Fruit fly (Drosophila melanogaster): ENCODE measurements around the gene Gmap.
A peak's percentile ranks its signal among the peaks of the same experiment; 100 is the strongest.

The Gmap gene

DNA sequence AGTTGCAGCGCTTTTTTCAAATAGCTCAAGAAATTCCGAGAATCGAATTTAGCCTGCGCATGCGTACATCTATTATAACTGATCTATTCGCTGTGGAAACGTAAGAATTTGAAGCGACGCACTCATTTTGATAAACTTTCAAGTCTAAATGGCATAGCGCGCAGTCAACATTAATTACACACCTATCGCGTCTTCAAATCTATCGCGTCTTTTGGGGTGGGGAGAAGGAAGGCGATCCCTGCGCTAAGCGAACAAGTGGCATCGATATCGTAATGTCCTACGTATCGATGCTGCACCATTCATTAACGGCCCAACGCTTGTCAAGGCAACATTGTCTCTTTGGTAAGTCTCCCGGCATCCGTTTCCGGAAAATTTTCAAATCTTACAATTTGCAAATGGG lies 10.9 kb upstream of the Gmap start, which contains the start of gene CG6324:
Gene CG6324, plus strand, starts transcription at position 301 of the 400 bp plus-strand sequence.
- TF ChIP-seq CG8632 (GFP tag; optimal IDR thresholded peaks at IDR 0.05) (no peak), dsx (GFP tag; optimal IDR thresholded peaks at IDR 0.05; ENCODE audit: poor library complexity, severe bottlenecking) (peak; percentile 7), CG8319 (GFP tag; optimal IDR thresholded peaks at IDR 0.05) (no peak), CG11762 (GFP tag; optimal IDR thresholded peaks at IDR 0.05; ENCODE audit: insufficient read depth) (no peak)

DNA sequence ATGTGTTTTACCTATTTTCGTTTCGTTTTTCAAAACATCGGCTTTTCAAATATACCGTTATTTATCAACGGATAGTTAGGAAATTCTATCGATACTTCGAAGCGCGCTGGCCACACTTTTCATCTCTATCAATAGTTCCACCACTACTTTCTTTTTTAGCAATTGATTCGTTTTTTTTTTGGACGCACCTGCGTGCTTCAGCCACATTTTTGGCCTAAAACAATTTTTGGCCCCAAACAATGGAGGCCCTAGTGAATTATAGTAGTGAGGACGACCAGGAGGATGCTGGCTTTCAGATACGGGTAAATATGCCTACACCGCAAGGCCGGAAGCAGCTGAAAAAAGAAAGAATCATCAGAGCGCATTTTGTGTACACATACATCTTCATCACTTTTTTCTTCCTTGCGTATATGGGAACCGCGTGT lies 4.5 kb upstream of the Gmap start, which contains the start of gene CG6340:
Gene CG6340, plus strand, starts transcription at position 139 of the 425 bp plus-strand sequence.
- TF ChIP-seq fkh (GFP tag; optimal IDR thresholded peaks at IDR 0.05) (peak; percentile 22), CG11762 (GFP tag; optimal IDR thresholded peaks at IDR 0.05; ENCODE audit: insufficient read depth) (no peak), Smox (GFP tag; optimal IDR thresholded peaks at IDR 0.05) (no peak), Ets96B (tag; optimal IDR thresholded peaks at IDR 0.05) (peak; percentile 13), Hr4 (GFP tag; optimal IDR thresholded peaks at IDR 0.05) (no peak), CG6854 (GFP tag; optimal IDR thresholded peaks at IDR 0.05) (peak; percentile 18), Sox14 (GFP tag; optimal IDR thresholded peaks at IDR 0.05) (peak; percentile 13), CG6163 (GFP tag; IDR thresholded peaks at IDR 0.05) (0 out of 3 replicates have a peak, but pooled peaks have one; percentile 25), esn (GFP tag; optimal IDR thresholded peaks at IDR 0.05) (no peak), dsx (GFP tag; optimal IDR thresholded peaks at IDR 0.05; ENCODE audit: poor library complexity, severe bottlenecking) (peak; percentile 5), ss (GFP tag; optimal IDR thresholded peaks at IDR 0.05) (peak; percentile 36 to 66), CG6808 (GFP tag; optimal IDR thresholded peaks at IDR 0.05) (peak; percentile 41)

DNA sequence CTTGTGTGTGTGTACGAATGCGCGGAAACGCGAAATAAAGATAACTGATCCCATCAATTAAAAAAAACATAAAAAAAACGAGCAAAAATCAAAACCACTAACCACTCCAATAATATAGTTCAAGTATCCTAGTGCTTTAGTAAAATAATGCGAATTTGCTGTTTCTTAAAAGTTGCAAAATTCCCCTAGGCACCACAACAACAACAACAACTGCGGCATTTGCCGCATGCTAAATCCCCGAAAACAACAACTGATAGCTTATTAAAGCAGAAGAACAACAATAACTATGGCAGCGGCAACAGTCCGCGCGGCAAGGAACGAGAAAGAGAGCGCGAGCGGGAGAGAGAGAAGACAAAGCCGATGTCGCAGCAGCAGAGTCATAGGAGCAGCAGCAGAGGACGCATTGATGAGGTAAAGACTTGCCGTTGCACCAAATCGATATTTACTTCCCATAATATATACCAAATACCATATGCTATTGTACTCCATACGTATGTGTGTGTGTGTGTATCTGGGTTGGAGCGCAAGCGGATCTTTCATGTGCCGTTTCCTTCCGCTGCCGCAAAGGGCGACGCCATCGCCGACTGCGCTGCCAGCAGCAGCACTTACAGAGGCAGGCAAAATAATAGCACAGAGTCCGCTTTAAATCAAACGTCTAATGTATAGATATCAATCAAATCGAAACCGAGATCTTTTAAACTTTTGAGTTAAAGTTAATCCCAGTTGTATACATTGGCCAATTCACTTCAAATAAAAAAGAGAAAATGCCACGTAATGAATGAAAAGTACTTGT lies 3.5 kb upstream of the Gmap start:
- TF ChIP-seq Gug (GFP tag; IDR thresholded peaks at IDR 0.05) = no peak
- TF ChIP-seq Eip78C (GFP tag) = peak; percentile 28

DNA sequence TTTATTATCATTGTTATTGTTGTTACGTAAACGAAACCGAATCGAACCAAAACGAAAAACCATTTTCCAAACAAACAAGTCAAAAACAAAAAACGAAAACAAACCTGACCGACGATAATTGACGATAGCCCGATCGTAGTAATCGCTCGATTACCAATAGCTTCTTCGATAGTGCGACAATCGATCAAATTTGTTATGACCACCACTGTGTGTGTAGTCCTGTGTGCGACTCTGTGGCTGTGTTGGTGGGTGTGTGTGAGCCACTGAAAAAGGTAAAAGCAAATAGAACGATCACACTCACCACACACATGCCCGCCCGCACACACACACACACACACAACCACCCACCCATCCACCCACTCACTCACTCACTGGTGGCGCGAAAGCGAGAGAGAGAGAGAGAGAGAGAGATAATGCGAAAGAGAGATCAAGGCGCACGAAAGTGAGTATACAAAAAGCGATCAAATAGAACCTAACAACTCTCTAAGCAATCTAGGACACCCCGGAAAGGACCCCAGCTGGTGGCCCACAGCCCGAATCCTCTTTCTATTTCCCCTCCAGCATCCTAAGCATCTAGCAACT lies 2.2 kb upstream of the Gmap start:
- peak; percentile 11 for TF ChIP-seq Eip78C (GFP tag)
- TF ChIP-seq Ets96B (tag; optimal IDR thresholded peaks at IDR 0.05) = no peak
- no peak for TF ChIP-seq lz (GFP tag; optimal IDR thresholded peaks at IDR 0.05)
- no peak for TF ChIP-seq CG9139 (GFP tag; optimal IDR thresholded peaks at IDR 0.05)

DNA sequence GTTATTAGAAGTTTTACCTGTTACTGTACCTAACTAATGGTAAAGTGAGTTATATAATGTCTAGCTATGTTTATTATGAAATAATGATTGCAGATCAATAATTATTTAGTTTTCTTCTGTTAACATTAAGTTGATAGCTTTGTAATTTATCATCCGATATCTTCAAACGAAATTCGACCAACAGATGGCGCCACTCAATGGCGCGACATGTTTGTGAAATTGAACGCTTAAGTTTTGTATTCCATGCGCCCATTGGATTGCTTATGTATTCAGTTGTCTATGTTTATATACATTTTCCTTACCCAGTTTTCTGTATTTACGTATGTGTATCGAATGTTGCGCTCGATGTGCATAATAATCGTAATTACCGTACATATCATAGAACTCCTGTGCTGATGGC lies 3.8 kb downstream of the Gmap start:
- no peak for TF ChIP-seq topi (GFP tag; optimal IDR thresholded peaks at IDR 0.05)
- no peak for TF ChIP-seq Smox (GFP tag; optimal IDR thresholded peaks at IDR 0.05)
- no peak for TF ChIP-seq CG4318 (GFP tag; optimal IDR thresholded peaks at IDR 0.05)
- no peak for TF ChIP-seq vri (GFP tag; optimal IDR thresholded peaks at IDR 0.05)
- no peak for TF ChIP-seq ss (GFP tag; optimal IDR thresholded peaks at IDR 0.05)
- TF ChIP-seq CG16779 (tag; optimal IDR thresholded peaks at IDR 0.05) = no peak
- no peak for TF ChIP-seq CG7368 (GFP tag; optimal IDR thresholded peaks at IDR 0.05)
- no peak for TF ChIP-seq CG11294 (GFP tag; IDR thresholded peaks at IDR 0.05)
- TF ChIP-seq OdsH (GFP tag; optimal IDR thresholded peaks at IDR 0.05) = no peak

DNA sequence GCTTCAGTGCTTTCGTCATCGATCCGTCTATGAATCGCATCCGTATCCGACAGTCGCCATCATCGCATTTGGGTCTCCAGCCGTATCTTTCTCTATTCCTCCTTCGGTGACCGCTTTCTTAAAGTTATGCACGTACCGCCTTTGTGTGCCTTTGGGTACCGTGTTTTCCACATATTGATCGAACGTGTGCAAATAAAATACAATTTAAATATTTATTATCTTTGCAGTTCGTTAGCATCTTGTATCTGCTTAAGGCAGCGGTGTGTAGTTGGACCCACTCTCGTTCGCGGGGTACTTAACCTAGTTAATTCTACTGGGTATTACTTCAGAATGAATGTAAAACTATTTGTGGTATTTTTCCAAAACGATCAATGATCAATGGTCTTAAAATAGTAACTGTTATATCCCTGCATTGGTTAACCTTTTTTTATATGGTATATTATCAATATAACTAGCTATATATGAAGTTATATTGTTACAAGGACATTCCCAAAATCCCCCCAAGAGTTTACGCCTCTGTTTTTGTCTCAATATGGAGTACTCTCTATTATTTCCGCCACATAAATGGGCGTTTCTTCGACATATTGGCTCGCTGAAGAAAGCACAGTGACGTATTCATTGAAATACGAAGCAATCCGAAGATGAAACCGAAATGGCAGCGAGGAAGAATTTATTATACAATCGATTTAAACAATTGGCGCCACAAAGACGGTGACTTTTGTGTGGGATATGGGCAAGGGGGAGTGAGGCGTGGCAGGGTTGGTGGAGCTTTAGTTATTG lies 9.1 kb downstream of the Gmap start:
- TF ChIP-seq fkh (GFP tag; optimal IDR thresholded peaks at IDR 0.05) (peak; percentile 61), Gug (GFP tag; IDR thresholded peaks at IDR 0.05) (no peak), Eip78C (GFP tag) (peak; percentile 53)
